Fruit fly (Drosophila melanogaster): ENCODE measurements around the gene myo.

The myo gene

DNA sequence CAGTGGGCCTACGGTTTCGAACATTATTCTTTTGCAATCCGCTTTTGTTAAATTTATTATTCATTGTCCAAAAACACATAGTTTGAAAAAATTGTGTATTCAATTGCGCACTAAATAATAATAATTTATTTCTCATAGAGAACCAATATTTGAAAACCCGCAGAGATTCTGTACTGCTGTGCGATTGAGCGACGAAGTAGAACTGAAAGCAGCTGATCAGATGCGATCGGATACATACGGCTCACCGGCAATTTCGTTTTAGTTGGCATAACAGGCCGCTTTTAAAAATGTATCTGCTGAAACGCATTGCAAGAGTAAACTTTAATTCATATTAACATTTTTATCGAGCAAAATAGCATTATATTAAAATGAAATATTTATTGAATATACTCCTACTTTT, at the start of gene myo:
myo (minus strand) TSS at position 211 of the 400 bp plus-strand sequence.
- peak; percentile 67 for TF ChIP-seq CG17801 (GFP tag; optimal IDR thresholded peaks at IDR 0.05; ENCODE audit: partially characterized antibody)

DNA sequence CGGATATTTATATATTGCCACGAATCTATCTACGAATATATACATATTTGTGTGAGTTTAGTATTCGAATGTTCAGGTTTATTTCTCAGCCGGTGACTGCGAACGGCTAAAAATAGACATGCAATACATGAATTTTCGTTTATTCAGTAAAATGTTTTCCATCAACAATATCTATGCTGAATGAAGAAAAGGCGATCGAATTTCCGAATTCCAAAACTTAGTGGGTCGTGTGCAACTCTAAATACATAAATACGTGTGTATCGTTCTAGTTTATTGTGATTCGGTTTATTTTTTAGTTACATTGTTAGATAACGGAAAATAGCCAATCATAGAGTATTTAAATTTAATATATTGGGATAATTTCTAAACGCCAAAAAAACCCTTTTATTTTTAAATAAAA, 29.2 kb upstream of the myo start:
- TF ChIP-seq CG17801 (GFP tag; optimal IDR thresholded peaks at IDR 0.05; ENCODE audit: partially characterized antibody): no peak

DNA sequence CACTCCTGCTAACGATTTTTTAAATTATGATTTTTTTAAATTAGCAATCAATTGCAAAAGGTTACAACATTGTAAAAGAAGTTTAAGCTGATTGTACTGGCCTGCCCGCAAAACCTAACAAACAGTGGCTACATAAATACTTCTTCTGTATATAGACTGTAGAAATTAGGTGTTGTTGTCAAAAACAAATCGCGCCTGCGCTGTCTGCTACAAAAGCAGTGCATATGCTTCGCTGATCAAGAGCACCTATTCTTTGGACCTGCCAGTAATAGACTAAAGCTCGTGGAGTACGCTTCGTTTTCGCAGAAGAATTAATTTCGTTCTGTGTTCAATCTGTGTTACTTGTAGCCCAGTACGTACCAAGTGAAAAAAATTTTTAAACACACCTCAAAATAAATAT, 28.3 kb upstream of the myo start, which contains the start of gene bt:
bt (plus strand) TSS at position 261 of the 400 bp plus-strand sequence.
- no peak for TF ChIP-seq CG17801 (GFP tag; optimal IDR thresholded peaks at IDR 0.05; ENCODE audit: partially characterized antibody)

DNA sequence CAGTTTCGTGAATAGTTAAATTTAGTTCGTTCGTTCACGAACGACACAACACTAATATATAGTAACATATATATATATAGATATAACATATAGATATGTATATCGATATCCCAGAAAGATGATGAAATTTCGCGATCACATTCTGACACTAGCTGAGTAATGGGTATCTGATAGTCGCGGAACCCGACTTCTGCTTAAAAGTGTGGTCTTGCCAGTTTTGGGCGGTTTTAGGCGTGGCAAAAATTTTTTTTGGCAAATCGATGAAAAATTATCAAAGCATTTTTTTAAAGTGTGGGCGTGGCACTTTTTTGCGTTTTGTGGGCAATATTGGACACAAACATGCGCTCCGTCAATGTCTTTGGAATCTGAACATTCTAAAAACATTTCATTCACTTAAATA, 27.0 kb upstream of the myo start:
- no peak for TF ChIP-seq CG17801 (GFP tag; optimal IDR thresholded peaks at IDR 0.05; ENCODE audit: partially characterized antibody)

DNA sequence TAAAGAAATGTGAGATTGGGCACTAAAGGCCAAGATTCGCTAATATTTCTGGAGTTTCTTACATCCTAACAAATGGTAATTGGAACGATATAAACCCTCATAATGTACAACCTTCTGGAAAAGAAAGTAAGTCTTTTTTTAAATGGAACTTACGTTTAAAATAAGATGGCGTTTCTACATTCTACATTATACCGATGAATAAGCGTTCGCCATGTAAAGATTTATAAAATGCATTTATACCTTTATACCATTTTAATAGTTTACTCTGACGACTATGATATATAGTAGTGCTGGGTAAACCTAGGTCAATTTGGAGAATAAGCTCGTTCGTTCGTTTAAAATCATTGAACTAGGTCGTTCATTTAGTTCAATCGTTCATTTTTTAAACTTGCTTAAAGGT, 26.5 kb upstream of the myo start:
- no peak for TF ChIP-seq CG17801 (GFP tag; optimal IDR thresholded peaks at IDR 0.05; ENCODE audit: partially characterized antibody)

DNA sequence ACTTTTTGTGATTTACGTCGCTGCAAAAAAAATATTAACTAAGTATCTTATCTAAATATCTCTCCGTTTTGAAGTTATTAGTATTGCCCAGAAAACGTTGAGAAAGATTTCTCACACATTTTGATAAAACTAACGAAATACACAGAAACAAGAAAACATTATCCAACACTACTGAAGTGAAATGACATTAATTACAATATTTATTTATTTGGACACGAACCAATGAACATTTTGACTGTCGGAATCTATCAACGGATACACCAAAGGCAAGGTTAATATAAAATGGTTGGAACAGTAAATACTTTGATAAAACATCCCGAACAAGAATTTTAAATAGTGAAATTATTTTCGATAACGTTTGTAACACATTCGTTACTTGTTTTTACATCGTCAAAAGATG, 25.9 kb upstream of the myo start:
- no peak for TF ChIP-seq CG17801 (GFP tag; optimal IDR thresholded peaks at IDR 0.05; ENCODE audit: partially characterized antibody)

DNA sequence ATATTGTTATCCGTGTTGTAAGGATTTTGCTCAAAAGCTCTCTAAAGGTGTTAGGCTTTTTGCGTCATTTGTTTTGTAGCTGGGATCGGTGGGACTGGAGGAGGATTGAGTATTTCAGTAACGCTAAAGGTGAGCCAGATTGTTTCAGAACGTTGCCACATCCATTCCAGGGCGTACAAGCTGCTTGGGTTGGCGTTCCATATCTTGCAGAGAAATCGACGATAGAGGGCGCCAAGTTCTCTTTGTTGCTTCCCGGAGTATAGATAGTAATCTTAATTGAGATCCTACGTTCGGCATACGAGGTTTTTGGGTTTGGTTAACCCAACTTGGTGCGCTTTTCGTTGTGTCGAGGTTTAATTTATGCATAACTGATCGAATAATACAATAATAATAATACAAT, 22.8 kb upstream of the myo start:
- no peak for TF ChIP-seq CG17801 (GFP tag; optimal IDR thresholded peaks at IDR 0.05; ENCODE audit: partially characterized antibody)

DNA sequence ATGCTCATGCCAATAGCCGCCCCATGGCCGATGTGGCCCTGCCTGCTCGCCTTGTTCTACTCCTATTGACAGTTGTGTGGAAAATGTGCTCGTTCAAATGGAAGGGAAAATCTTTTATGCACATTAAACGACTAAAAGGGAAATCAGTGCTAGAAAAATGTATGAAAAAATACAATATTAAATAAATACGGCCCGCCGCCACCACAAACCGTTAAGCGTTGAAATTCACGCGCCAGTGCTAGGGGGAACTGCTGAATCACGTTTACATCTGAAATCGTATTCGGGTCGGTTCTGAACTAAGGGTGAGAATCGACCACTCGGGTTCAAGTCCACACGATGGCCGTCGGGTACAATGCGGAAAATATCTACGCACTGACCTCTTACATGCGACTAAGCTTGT, 17.0 kb upstream of the myo start:
- TF ChIP-seq CG17801 (GFP tag; optimal IDR thresholded peaks at IDR 0.05; ENCODE audit: partially characterized antibody): no peak

DNA sequence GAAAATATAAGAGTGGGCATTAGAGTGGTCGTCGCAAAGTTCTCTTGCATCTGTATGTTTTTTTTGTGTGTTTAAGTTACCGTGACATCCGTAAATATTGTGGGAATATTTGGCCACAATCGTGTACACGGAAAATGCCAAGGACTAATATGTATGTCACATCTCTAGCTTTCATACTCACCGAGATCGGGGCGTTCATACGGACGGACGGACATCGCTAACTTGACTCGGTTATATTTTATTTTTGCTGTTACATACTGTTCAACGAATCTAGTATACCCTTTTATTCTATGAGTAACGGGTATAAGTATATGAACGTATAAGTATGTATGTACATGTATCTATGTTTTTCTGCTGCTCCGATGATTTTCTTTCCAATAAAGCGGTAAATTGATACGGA, 13.9 kb upstream of the myo start:
- TF ChIP-seq CG17801 (GFP tag; optimal IDR thresholded peaks at IDR 0.05; ENCODE audit: partially characterized antibody): no peak

DNA sequence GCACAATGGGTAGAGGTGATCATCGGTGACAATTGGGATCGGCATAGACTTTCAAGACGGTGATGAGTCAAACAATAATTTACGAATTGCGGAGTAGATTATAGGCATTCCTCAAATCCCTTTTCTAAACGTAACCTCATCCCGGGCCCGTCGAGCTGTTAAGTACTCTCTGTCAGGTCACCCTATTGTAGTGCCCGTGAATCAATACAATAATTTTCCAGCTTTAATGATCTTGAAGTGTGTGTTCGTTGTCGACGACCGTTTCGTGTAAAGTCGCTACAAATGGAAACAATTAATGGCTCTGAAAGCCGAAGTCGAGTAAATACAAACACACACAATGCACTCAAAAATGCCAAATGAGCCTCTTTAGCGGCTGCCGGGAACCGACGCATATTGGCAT, 12.8 kb upstream of the myo start:
- TF ChIP-seq CG17801 (GFP tag; optimal IDR thresholded peaks at IDR 0.05; ENCODE audit: partially characterized antibody): no peak

DNA sequence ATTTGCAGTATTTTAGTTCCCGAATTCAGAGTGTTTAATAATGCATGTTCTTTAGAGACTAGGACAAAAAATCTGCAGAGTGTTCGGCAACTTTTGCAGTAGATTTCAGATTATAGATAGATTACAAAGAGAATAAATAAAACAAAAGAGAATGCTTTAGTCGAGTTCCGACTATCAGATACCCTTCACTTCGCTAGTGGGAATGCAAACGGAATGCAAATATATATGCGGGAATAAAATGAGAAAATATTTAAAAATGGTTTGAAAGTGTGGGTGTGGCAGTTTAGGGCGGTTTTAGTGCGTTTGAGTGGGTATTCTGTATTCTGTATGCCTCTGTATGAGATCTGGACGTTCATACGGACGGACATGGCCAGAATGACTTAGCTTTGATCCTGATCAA, 11.0 kb upstream of the myo start:
- no peak for TF ChIP-seq CG17801 (GFP tag; optimal IDR thresholded peaks at IDR 0.05; ENCODE audit: partially characterized antibody)

DNA sequence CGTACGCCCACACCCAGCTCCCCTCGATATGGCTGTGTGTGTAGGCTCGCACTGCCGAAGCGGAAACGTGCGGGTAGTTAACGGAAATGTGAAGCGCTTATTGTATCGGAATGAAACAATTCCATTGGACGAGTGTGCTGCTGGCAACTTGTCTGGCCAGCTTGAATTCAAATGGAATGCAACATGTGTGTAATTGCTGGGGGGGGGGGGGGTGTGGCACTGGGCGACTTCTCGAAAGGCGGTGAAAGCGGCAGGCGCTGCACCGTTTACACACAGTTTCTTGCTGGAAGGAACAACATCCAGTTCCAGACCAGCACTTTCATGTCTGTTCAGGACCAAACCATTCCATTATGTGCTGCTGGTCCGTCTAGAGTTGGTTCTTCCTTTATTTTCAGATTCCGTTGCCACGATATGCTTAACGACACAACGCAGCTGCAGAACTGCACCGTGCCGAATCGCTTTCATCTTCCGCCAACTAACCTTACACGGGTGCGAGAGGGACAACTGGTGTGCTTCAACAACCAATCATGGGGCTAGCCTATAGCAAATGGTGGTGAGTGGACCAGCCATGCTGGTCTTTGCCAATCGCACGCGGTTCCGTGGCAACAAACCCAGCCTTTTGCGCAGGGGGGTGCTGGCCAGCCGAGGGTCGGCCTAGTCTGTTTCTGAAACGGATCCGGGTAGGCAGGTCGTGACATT, 8.3 kb upstream of the myo start:
- TF ChIP-seq CG17801 (GFP tag; optimal IDR thresholded peaks at IDR 0.05; ENCODE audit: partially characterized antibody): no peak

DNA sequence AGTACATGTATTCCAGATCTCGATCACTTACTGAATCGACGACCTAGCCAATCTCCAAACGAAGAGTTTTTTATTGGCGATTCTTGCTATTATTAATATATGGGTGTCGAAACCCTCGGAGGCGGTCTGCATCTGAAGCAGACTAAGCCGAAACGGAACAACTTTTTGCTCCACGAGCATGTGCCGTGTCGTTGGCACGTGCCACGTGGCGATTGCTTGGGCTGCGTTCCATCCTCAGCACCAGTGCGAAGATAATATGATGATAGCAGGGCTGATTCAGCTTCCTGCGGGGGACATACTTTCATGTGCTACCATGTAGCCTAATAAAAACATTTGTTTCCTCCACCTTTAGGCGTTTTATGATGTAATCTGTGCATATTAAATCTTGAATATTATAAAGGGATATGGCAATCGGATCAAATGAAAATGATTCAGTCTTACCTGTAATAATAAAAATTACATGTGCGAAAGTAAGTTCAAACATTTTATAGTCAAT, 7.0 kb upstream of the myo start:
- no peak for TF ChIP-seq CG17801 (GFP tag; optimal IDR thresholded peaks at IDR 0.05; ENCODE audit: partially characterized antibody)

DNA sequence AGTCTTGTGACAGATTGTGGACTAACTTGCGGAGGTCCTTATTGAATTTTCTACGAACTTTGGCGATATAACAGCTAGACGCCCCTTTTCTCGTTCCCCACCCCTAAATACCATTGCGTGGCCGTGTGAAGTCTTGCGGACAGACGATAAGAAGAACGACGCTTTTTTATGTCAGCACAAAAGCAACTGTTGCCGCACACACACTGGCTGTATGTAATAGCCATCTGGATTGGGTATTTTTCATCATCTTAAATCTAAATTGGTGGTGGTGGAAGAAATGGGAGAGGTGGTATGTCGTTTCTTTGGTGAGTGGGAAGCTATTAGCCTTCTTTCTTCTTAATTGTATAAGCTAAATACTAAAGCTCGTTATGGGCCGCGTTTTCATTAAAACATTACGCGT, 6.1 kb upstream of the myo start:
- TF ChIP-seq CG17801 (GFP tag; optimal IDR thresholded peaks at IDR 0.05; ENCODE audit: partially characterized antibody): no peak

DNA sequence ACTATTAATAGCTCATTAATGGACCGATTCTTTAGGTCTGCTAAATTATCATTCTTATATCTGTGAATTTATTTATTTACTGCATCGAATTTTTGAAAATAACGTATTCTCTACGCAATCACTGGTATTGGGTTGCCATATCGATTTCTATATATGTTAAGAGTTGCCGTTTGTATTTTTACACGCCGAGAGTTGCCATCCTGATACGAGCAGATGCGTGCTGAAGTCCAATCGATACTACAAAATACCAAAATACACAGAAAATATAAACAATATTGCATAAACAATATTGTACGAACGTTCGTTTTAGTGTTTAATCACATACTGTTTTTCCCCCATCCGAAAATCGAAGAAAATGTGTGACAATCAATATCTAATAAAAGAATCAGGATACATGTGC, 1.6 kb upstream of the myo start, which contains the start of gene ey:
ey (plus strand) TSS at position 227 of the 400 bp plus-strand sequence.
- no peak for TF ChIP-seq CG17801 (GFP tag; optimal IDR thresholded peaks at IDR 0.05; ENCODE audit: partially characterized antibody)

DNA sequence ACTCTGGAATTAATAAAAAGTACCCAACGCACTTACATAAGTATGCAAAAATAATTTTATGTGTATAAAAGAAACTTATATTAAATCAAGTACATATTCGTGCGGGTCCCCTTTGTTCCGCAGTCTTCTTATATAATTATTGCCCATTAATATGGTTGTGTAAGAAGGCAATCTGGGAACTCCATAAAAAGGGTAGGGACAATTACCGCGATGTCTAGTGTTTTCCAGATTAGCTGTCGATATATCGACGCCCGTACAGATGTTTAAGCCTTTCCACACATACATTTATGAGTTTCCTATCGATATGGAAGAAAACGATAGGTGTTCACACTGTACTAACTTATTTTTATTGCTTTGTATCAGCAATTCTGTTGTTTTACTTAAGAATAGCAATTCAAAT, 783 bp upstream of the myo start:
- TF ChIP-seq CG17801 (GFP tag; optimal IDR thresholded peaks at IDR 0.05; ENCODE audit: partially characterized antibody): no peak
